Fruit fly (Drosophila melanogaster) whole organism, embryonic: ENCODE results near the gene CG34056.

ENCODE experiments used
- Aef1 ChIP-seq: fragments of 200-800 bp; sonication (Bioruptor generic); IDR thresholded peaks from 3 replicates; pipeline ENCODE4 v1.3.6; 2022; ENCODE audit warnings: missing biosample characterization, missing genetic modification characterization
- CG12942 ChIP-seq: fragments of 200-800 bp; sonication (Bioruptor generic); optimal IDR thresholded peaks from 3 replicates; lab custom pipeline; 2016; ENCODE audit warnings: missing biosample characterization, missing genetic modification characterization
- CG1529 ChIP-seq: fragments of 200-800 bp; sonication (Bioruptor generic); optimal IDR thresholded peaks from 3 replicates; lab custom pipeline; 2018; ENCODE audit warnings: missing biosample characterization, missing genetic modification characterization
- CG15514 ChIP-seq: fragments of 200-800 bp; sonication (Bioruptor generic); optimal IDR thresholded peaks from 3 replicates; lab custom pipeline; 2017; ENCODE audit warnings: missing biosample characterization, missing genetic modification characterization, mild to moderate bottlenecking, moderate library complexity, missing genetic modification reagents
- CG1603 ChIP-seq: fragments of 200-800 bp; sonication (Bioruptor generic); optimal IDR thresholded peaks from 2 replicates; lab custom pipeline; 2019; ENCODE audit warnings: missing biosample characterization, mild to moderate bottlenecking, missing genetic modification characterization, moderate library complexity
- CG1647 ChIP-seq: fragments of 200-800 bp; sonication (Bioruptor generic); optimal IDR thresholded peaks from 3 replicates; lab custom pipeline; 2016; ENCODE audit warnings: missing biosample characterization, missing genetic modification characterization
- CG30020 ChIP-seq: fragments of 200-800 bp; optimal IDR thresholded peaks from 2 replicates; lab custom pipeline; 2019; ENCODE audit warnings: missing biosample characterization, mild to moderate bottlenecking, missing genetic modification characterization, moderate library complexity
- CG3407 ChIP-seq: fragments of 200-800 bp; sonication (Bioruptor generic); optimal IDR thresholded peaks from 2 replicates; lab custom pipeline; 2018; ENCODE audit warnings: missing biosample characterization, mild to moderate bottlenecking, missing genetic modification characterization
- CG3838 ChIP-seq: fragments of 200-800 bp; sonication (Bioruptor generic); optimal IDR thresholded peaks from 3 replicates; lab custom pipeline; 2016; ENCODE audit warnings: missing biosample characterization, missing genetic modification characterization
- CG3847 ChIP-seq: fragments of 200-800 bp; sonication (Bioruptor generic); IDR thresholded peaks from 2 replicates; pipeline ENCODE4 v1.3.6; 2022; ENCODE audit warnings: missing biosample characterization, missing genetic modification characterization
- CG3995 ChIP-seq: fragments of 200-800 bp; sonication (Bioruptor generic); optimal IDR thresholded peaks from 3 replicates; lab custom pipeline; 2016; ENCODE audit warnings: missing biosample characterization, missing genetic modification characterization
- CG4707 ChIP-seq: fragments of 200-800 bp; sonication (Bioruptor generic); optimal IDR thresholded peaks from 2 replicates; lab custom pipeline; 2018; ENCODE audit warnings: missing biosample characterization, mild to moderate bottlenecking, missing genetic modification characterization, moderate library complexity
- CG7963 ChIP-seq: fragments of 200-800 bp; sonication (Bioruptor generic); IDR thresholded peaks from 3 replicates; pipeline ENCODE4 v1.3.6; 2022; ENCODE audit warnings: missing biosample characterization, missing genetic modification characterization; ENCODE audit not compliant: partially characterized antibody
- D19A ChIP-seq: fragments of 200-800 bp; optimal IDR thresholded peaks from 3 replicates; lab custom pipeline; 2019; ENCODE audit warnings: missing biosample characterization, mild to moderate bottlenecking, missing genetic modification characterization, moderate library complexity
- Dek ChIP-seq: fragments of 200-800 bp; sonication (Bioruptor generic); optimal IDR thresholded peaks from 3 replicates; lab custom pipeline; 2019; ENCODE audit warnings: missing biosample characterization, mild to moderate bottlenecking, missing genetic modification characterization, moderate library complexity
- H2.0 ChIP-seq: fragments of 200-800 bp; sonication (Bioruptor generic); IDR thresholded peaks from 2 replicates; pipeline ENCODE4 v1.3.6; 2022; ENCODE audit warnings: missing biosample characterization, missing genetic modification characterization
- HLH54F ChIP-seq: fragments of 200-800 bp; sonication (Bioruptor generic); optimal IDR thresholded peaks from 3 replicates; lab custom pipeline; 2016; ENCODE audit warnings: missing biosample characterization, missing genetic modification characterization
- Hmx ChIP-seq: fragments of 200-800 bp; sonication (Bioruptor generic); optimal IDR thresholded peaks from 2 replicates; lab custom pipeline; 2016; ENCODE audit warnings: missing biosample characterization, missing genetic modification characterization
- Hr39 ChIP-seq: fragments of >200 bp; optimal IDR thresholded peaks from 2 replicates; lab custom pipeline; 2017
- Hsf ChIP-seq: fragments of 200-800 bp; sonication (Bioruptor generic); optimal IDR thresholded peaks from 3 replicates; lab custom pipeline; 2016; ENCODE audit warnings: missing biosample characterization, missing genetic modification characterization
- Kr ChIP-seq: fragments of 200-800 bp; sonication (Bioruptor generic); optimal IDR thresholded peaks from 2 replicates; lab custom pipeline; 2017; ENCODE audit warnings: missing biosample characterization, mild to moderate bottlenecking, missing genetic modification characterization
- MTF-1 ChIP-seq: fragments of 200-800 bp; sonication (Bioruptor generic); optimal IDR thresholded peaks from 2 replicates; lab custom pipeline; 2018; ENCODE audit warnings: missing biosample characterization, mild to moderate bottlenecking, missing genetic modification characterization, borderline replicate concordance
- Mad ChIP-seq: fragments of 200-800 bp; sonication (Bioruptor generic); optimal IDR thresholded peaks from 2 replicates; lab custom pipeline; 2016; ENCODE audit warnings: missing biosample characterization, missing genetic modification characterization
- Meics ChIP-seq: fragments of 200-800 bp; sonication (Bioruptor generic); optimal IDR thresholded peaks from 2 replicates; lab custom pipeline; 2017; ENCODE audit warnings: missing biosample characterization, mild to moderate bottlenecking, missing genetic modification characterization
- Mes4 ChIP-seq: fragments of 200-800 bp; sonication (Bioruptor generic); optimal IDR thresholded peaks from 2 replicates; lab custom pipeline; 2016; ENCODE audit warnings: missing biosample characterization, missing genetic modification characterization
- Mrtf ChIP-seq: fragments of 200-800 bp; sonication (Bioruptor generic); IDR thresholded peaks from 3 replicates; pipeline ENCODE4 v1.3.6; 2022; ENCODE audit warnings: missing biosample characterization, missing genetic modification characterization
- Sox100B ChIP-seq: fragments of 200-800 bp; sonication (Bioruptor generic); optimal IDR thresholded peaks from 3 replicates; lab custom pipeline; 2018; ENCODE audit warnings: missing biosample characterization, mild to moderate bottlenecking, missing genetic modification characterization
- Spps ChIP-seq: fragments of 200-800 bp; sonication (Bioruptor generic); optimal IDR thresholded peaks from 2 replicates; lab custom pipeline; 2018; ENCODE audit warnings: missing biosample characterization, mild to moderate bottlenecking, missing genetic modification characterization
- Ssrp ChIP-seq: fragments of 200-800 bp; sonication (Bioruptor generic); optimal IDR thresholded peaks from 2 replicates; lab custom pipeline; 2018; ENCODE audit warnings: missing biosample characterization, mild to moderate bottlenecking, missing genetic modification characterization, moderate library complexity
- Usf ChIP-seq: fragments of 200-800 bp; sonication (Bioruptor generic); optimal IDR thresholded peaks from 2 replicates; lab custom pipeline; 2017; ENCODE audit warnings: missing genotype, missing biosample characterization, missing genetic modification characterization
- ab ChIP-seq: fragments of 200-800 bp; sonication (Bioruptor generic); optimal IDR thresholded peaks from 2 replicates; lab custom pipeline; 2016; ENCODE audit warnings: missing biosample characterization, missing genetic modification characterization
- ac ChIP-seq: fragments of 200-800 bp; sonication (Bioruptor generic); optimal IDR thresholded peaks from 3 replicates; lab custom pipeline; 2017; ENCODE audit warnings: missing biosample characterization, mild to moderate bottlenecking, missing genetic modification characterization
- bbx ChIP-seq: fragments of 200-800 bp; sonication (Bioruptor generic); IDR thresholded peaks from 2 replicates; pipeline ENCODE4 v1.3.6; 2022; ENCODE audit warnings: missing biosample characterization, missing genetic modification characterization; ENCODE audit not compliant: partially characterized antibody
- chinmo ChIP-seq: fragments of 200-800 bp; sonication (Bioruptor generic); IDR thresholded peaks from 4 replicates; pipeline ENCODE4 v1.3.6; 2022; ENCODE audit warnings: missing biosample characterization, missing genetic modification characterization; ENCODE audit not compliant: partially characterized antibody
- chn ChIP-seq: fragments of 200-800 bp; sonication (Bioruptor generic); optimal IDR thresholded peaks from 2 replicates; lab custom pipeline; 2016; ENCODE audit warnings: missing biosample characterization, missing genetic modification characterization
- da ChIP-seq: fragments of 200-800 bp; sonication (Bioruptor generic); optimal IDR thresholded peaks from 2 replicates; lab custom pipeline; 2016; ENCODE audit warnings: missing biosample characterization, missing genetic modification characterization
- dan ChIP-seq: fragments of 200-800 bp; sonication (Bioruptor generic); IDR thresholded peaks from 2 replicates; pipeline ENCODE4 v1.3.6; 2022; ENCODE audit warnings: missing biosample characterization, missing genetic modification characterization
- en ChIP-seq: fragments of 200-800 bp; sonication (Bioruptor generic); optimal IDR thresholded peaks from 2 replicates; lab custom pipeline; 2016; ENCODE audit warnings: missing biosample characterization, missing genetic modification characterization
- fd102C ChIP-seq: fragments of 200-800 bp; sonication (Bioruptor generic); optimal IDR thresholded peaks from 2 replicates; lab custom pipeline; 2018; ENCODE audit warnings: missing biosample characterization, mild to moderate bottlenecking, missing genetic modification characterization, moderate library complexity
- fd64A ChIP-seq: fragments of 200-800 bp; sonication (Bioruptor generic); optimal IDR thresholded peaks from 3 replicates; lab custom pipeline; 2018; ENCODE audit warnings: missing biosample characterization, mild to moderate bottlenecking, missing genetic modification characterization
- fd96Cb ChIP-seq: fragments of 200-800 bp; sonication (Bioruptor generic); optimal IDR thresholded peaks from 2 replicates; lab custom pipeline; 2018; ENCODE audit warnings: missing biosample characterization, mild to moderate bottlenecking, missing genetic modification characterization, moderate library complexity
- ind ChIP-seq: fragments of 200-800 bp; sonication (Bioruptor generic); optimal IDR thresholded peaks from 3 replicates; lab custom pipeline; 2016; ENCODE audit warnings: missing biosample characterization, missing genetic modification characterization
- nmo ChIP-seq: fragments of 200-800 bp; sonication (Bioruptor generic); optimal IDR thresholded peaks from 2 replicates; lab custom pipeline; 2018; ENCODE audit warnings: missing biosample characterization, mild to moderate bottlenecking, missing genetic modification characterization, moderate library complexity
- onecut ChIP-seq: fragments of 200-800 bp; sonication (Bioruptor generic); IDR thresholded peaks from 2 replicates; pipeline ENCODE4 v1.3.6; 2022; ENCODE audit warnings: missing biosample characterization, missing genetic modification characterization
- pita ChIP-seq: fragments of 200-800 bp; sonication (Bioruptor generic); optimal IDR thresholded peaks from 2 replicates; lab custom pipeline; 2017; ENCODE audit warnings: missing biosample characterization, mild to moderate bottlenecking, missing genetic modification characterization
- pros ChIP-seq: fragments of 200-800 bp; sonication (Bioruptor generic); optimal IDR thresholded peaks from 3 replicates; lab custom pipeline; 2019; ENCODE audit warnings: missing biosample characterization, mild to moderate bottlenecking, missing genetic modification characterization, moderate library complexity
- sob ChIP-seq: fragments of 200-800 bp; sonication (Bioruptor generic); IDR thresholded peaks from 2 replicates; pipeline ENCODE4 v1.3.6; 2022; ENCODE audit warnings: missing biosample characterization, missing genetic modification characterization
- tgo ChIP-seq: fragments of 200-800 bp; sonication (Bioruptor generic); IDR thresholded peaks from 3 replicates; pipeline ENCODE4 v1.3.6; 2022; ENCODE audit warnings: missing biosample characterization, missing genetic modification characterization
- toy ChIP-seq: fragments of 200-800 bp; sonication (Bioruptor generic); IDR thresholded peaks from 2 replicates; pipeline ENCODE4 v1.3.6; 2022; ENCODE audit warnings: missing biosample characterization, missing genetic modification characterization
- unc-4 ChIP-seq: fragments of 200-800 bp; sonication (Bioruptor generic); IDR thresholded peaks from 2 replicates; pipeline ENCODE4 v1.3.6; 2022; ENCODE audit warnings: missing biosample characterization, missing genetic modification characterization; ENCODE audit not compliant: partially characterized antibody
- vvl ChIP-seq: fragments of 200-800 bp; sonication (Bioruptor generic); IDR thresholded peaks from 2 replicates; pipeline ENCODE4 v1.3.6; 2022; ENCODE audit warnings: missing biosample characterization, missing genetic modification characterization
- zen2 ChIP-seq: fragments of 200-800 bp; sonication (Bioruptor generic); IDR thresholded peaks from 3 replicates; pipeline ENCODE4 v1.3.6; 2022; ENCODE audit warnings: missing biosample characterization, missing genetic modification characterization; ENCODE audit not compliant: partially characterized antibody

CG34056 gene

dm6 chr3L:904364-904763 lies 8.6 kb downstream of the CG34056 start (continued):
- TF ChIP-seq Ssrp (tag; lab: Kevin White, UChicago) (peak; percentile 62), ab (no peak), Aef1 (no peak), pros (no peak), unc-4 (GFP tag; lab: Robert Waterston, UW) (no peak), Dek (tag; lab: Kevin White, UChicago) (no peak), CG3838 (GFP tag; lab: Kevin White, UChicago) (no peak), Meics (GFP tag; lab: Kevin White, UChicago) (no peak), fd96Cb (tag; lab: Kevin White, UChicago) (peak; percentile 67), chn (GFP tag; lab: Kevin White, UChicago) (peak; percentile 41), Kr (GFP tag; lab: Kevin White, UChicago) (no peak), fd102C (no peak), Hr39 (lab: Kevin White, UChicago) (no peak), toy (GFP tag; lab: Robert Waterston, UW) (no peak), en (peak; percentile 30), CG15514 (no peak), dan (GFP tag; lab: Robert Waterston, UW) (peak; percentile 49; the same call in 1 of the 2 replicates), Mad (GFP tag; lab: Kevin White, UChicago) (no peak), HLH54F (no peak), Usf (GFP tag; lab: Kevin White, UChicago) (peak; percentile 38), ind (GFP tag; lab: Kevin White, UChicago) (peak; percentile 58), MTF-1 (no peak), bbx (GFP tag; lab: Robert Waterston, UW) (no peak), onecut (peak; percentile 54), CG12942 (GFP tag; lab: Kevin White, UChicago) (peak; percentile 19), ac (GFP tag; lab: Kevin White, UChicago) (peak; percentile 42), CG30020 (tag; lab: Kevin White, UChicago) (no peak), vvl (GFP tag; lab: Robert Waterston, UW) (peak; percentile 68), CG4707 (GFP tag; lab: Kevin White, UChicago) (peak; percentile 44), CG3847 (GFP tag; lab: Robert Waterston, UW) (no peak), Hsf (GFP tag; lab: Kevin White, UChicago) (peak; percentile 65), nmo (peak; percentile 71), Spps (peak; percentile 56), CG3407 (GFP tag; lab: Kevin White, UChicago) (peak; percentile 49), fd64A (GFP tag; lab: Kevin White, UChicago) (peak; percentile 38), zen2 (GFP tag; lab: Robert Waterston, UW) (no peak), H2.0 (peak; percentile 37; the same call in 1 of the 2 replicates), sob (GFP tag; lab: Robert Waterston, UW) (peak; percentile 37; the same call in 1 of the 2 replicates), Mrtf (no peak), CG1603 (tag; lab: Kevin White, UChicago) (peak; percentile 92), CG1647 (GFP tag; lab: Kevin White, UChicago) (no peak), D19A (tag; lab: Kevin White, UChicago) (peak; percentile 66), CG1529 (GFP tag; lab: Kevin White, UChicago) (peak; percentile 59), pita (GFP tag; lab: Kevin White, UChicago) (no peak), tgo (GFP tag; lab: Robert Waterston, UW) (peak; percentile 26; the same call in 1 of the 3 replicates), CG7963 (GFP tag; lab: Robert Waterston, UW) (no peak), Sox100B (GFP tag; lab: Kevin White, UChicago) (no peak), Hmx (GFP tag; lab: Kevin White, UChicago) (no peak), da (no peak), chinmo (no peak), CG3995 (no peak), Mes4 (peak; percentile 63)
